Worm (Caenorhabditis elegans) whole organism, late embryonic: ENCODE data around the gene Y51A2B.4.

Source experiments
- ceh-6 ChIP-seq: fragments of 200-800 bp; sonication (Bioruptor generic); optimal IDR thresholded peaks from 2 replicates; lab custom pipeline; 2018; ENCODE audit warnings: mild to moderate bottlenecking, missing genetic modification characterization, missing compliant biosample characterization
- unc-55 ChIP-seq: sonication (generic microtip); optimal IDR thresholded peaks from 2 replicates; lab custom pipeline; 2017; ENCODE audit warnings: missing biosample characterization, missing genetic modification reagents, missing genetic modification characterization

ce11 chrV:18389046-18389445, at the start of gene Y51A2B.4, which contains the start of gene Y51A2B.5:
- TF ChIP-seq ceh-6 (GFP tag; lab: Kevin White, UChicago) (no peak), unc-55 (GFP tag; lab: Kevin White, UChicago) (no peak)
